Fruit fly (Drosophila melanogaster) whole organism, embryonic: ENCODE data around the gene CG31038.

ENCODE experiments used
- CG1024 ChIP-seq: fragments of 200-800 bp; sonication (Bioruptor generic); IDR thresholded peaks from 2 replicates; pipeline ENCODE4 v1.3.6; 2022; ENCODE audit warnings: missing biosample characterization, missing genetic modification characterization
- CG10565 ChIP-seq: fragments of 200-800 bp; sonication (Bioruptor generic); optimal IDR thresholded peaks from 3 replicates; lab custom pipeline; 2016; ENCODE audit warnings: missing biosample characterization, mild to moderate bottlenecking, missing genetic modification characterization
- CG10979 ChIP-seq: fragments of 200-800 bp; sonication (Bioruptor generic); optimal IDR thresholded peaks from 2 replicates; lab custom pipeline; 2018; ENCODE audit warnings: missing biosample characterization, mild to moderate bottlenecking, missing genetic modification characterization, moderate library complexity
- CG11695 ChIP-seq: fragments of 200-800 bp; sonication (Bioruptor generic); IDR thresholded peaks from 3 replicates; pipeline ENCODE4 v1.3.6; 2022; ENCODE audit warnings: missing biosample characterization, missing genetic modification characterization
- CG13123 ChIP-seq: fragments of 200-800 bp; sonication (Bioruptor generic); optimal IDR thresholded peaks from 2 replicates; lab custom pipeline; 2016; ENCODE audit warnings: missing biosample characterization, missing genetic modification characterization
- CG14014 ChIP-seq: fragments of 200-800 bp; sonication (Bioruptor generic); IDR thresholded peaks from 2 replicates; pipeline ENCODE4 v1.3.6; 2022; ENCODE audit warnings: missing biosample characterization, missing genetic modification characterization
- CG17359 ChIP-seq: fragments of 200-800 bp; sonication (Bioruptor generic); optimal IDR thresholded peaks from 3 replicates; lab custom pipeline; 2018; ENCODE audit warnings: missing biosample characterization, mild to moderate bottlenecking, missing genetic modification characterization, moderate library complexity
- CG17829 ChIP-seq: fragments of 200-800 bp; optimal IDR thresholded peaks from 2 replicates; lab custom pipeline; 2019; ENCODE audit warnings: missing biosample characterization, mild to moderate bottlenecking, missing genetic modification characterization, moderate library complexity
- CG18599 ChIP-seq: fragments of 200-800 bp; sonication (Bioruptor generic); optimal IDR thresholded peaks from 3 replicates; lab custom pipeline; 2017; ENCODE audit warnings: missing biosample characterization, missing genetic modification characterization, mild to moderate bottlenecking, moderate library complexity, missing genetic modification reagents
- CG18764 ChIP-seq: fragments of 200-800 bp; sonication (Bioruptor generic); optimal IDR thresholded peaks from 3 replicates; lab custom pipeline; 2016; ENCODE audit warnings: missing biosample characterization, missing genetic modification characterization
- CG2120 ChIP-seq: fragments of 200-800 bp; sonication (Bioruptor generic); optimal IDR thresholded peaks from 3 replicates; lab custom pipeline; 2016; ENCODE audit warnings: missing biosample characterization, missing genetic modification characterization
- CG3065 ChIP-seq: fragments of 200-800 bp; sonication (Bioruptor generic); optimal IDR thresholded peaks from 2 replicates; lab custom pipeline; 2016; ENCODE audit warnings: missing biosample characterization, missing genetic modification characterization
- CG3163 ChIP-seq: fragments of 200-800 bp; sonication (Bioruptor generic); optimal IDR thresholded peaks from 3 replicates; lab custom pipeline; 2016; ENCODE audit warnings: missing biosample characterization, missing genetic modification characterization
- CG32772 ChIP-seq: fragments of 200-800 bp; sonication (Bioruptor generic); IDR thresholded peaks from 2 replicates; pipeline ENCODE4 v1.3.6; 2022; ENCODE audit warnings: missing biosample characterization, missing genetic modification characterization
- CG3838 ChIP-seq: fragments of 200-800 bp; sonication (Bioruptor generic); optimal IDR thresholded peaks from 3 replicates; lab custom pipeline; 2016; ENCODE audit warnings: missing biosample characterization, missing genetic modification characterization
- CG4404 ChIP-seq: fragments of 200-800 bp; sonication (Bioruptor generic); IDR thresholded peaks from 2 replicates; pipeline ENCODE4 v1.3.6; 2022; ENCODE audit warnings: missing biosample characterization, missing genetic modification characterization
- CG4730 ChIP-seq: fragments of 200-800 bp; sonication (Bioruptor generic); IDR thresholded peaks from 2 replicates; pipeline ENCODE4 v1.3.6; 2022; ENCODE audit warnings: missing biosample characterization, missing genetic modification characterization
- CG6813 ChIP-seq: fragments of 200-800 bp; sonication (Bioruptor generic); optimal IDR thresholded peaks from 2 replicates; lab custom pipeline; 2017; ENCODE audit warnings: missing biosample characterization, missing genetic modification characterization, mild to moderate bottlenecking, moderate library complexity, missing genetic modification reagents
- CG7839 ChIP-seq: fragments of 200-800 bp; sonication (Bioruptor generic); optimal IDR thresholded peaks from 3 replicates; lab custom pipeline; 2018; ENCODE audit warnings: missing biosample characterization, mild to moderate bottlenecking, missing genetic modification characterization, moderate library complexity
- CG8359 ChIP-seq: fragments of 200-800 bp; sonication (Bioruptor generic); optimal IDR thresholded peaks from 2 replicates; lab custom pipeline; 2017; ENCODE audit warnings: missing biosample characterization, mild to moderate bottlenecking, missing genetic modification characterization, borderline replicate concordance
- CG9797 ChIP-seq: fragments of 200-800 bp; sonication (Bioruptor generic); optimal IDR thresholded peaks from 3 replicates; lab custom pipeline; 2018; ENCODE audit warnings: missing biosample characterization, mild to moderate bottlenecking, missing genetic modification characterization
- CG9817 ChIP-seq: fragments of 200-800 bp; sonication (Bioruptor generic); optimal IDR thresholded peaks from 2 replicates; lab custom pipeline; 2018; ENCODE audit warnings: missing biosample characterization, mild to moderate bottlenecking, missing genetic modification characterization, moderate library complexity
- Chrac-16 ChIP-seq: fragments of 200-800 bp; sonication (Bioruptor generic); optimal IDR thresholded peaks from 3 replicates; lab custom pipeline; 2016; ENCODE audit warnings: missing biosample characterization, missing genetic modification characterization
- CrebB ChIP-seq: fragments of 200-800 bp; sonication (Bioruptor generic); optimal IDR thresholded peaks from 3 replicates; lab custom pipeline; 2018; ENCODE audit warnings: missing biosample characterization, mild to moderate bottlenecking, missing genetic modification characterization
- Dbx ChIP-seq: fragments of 200-800 bp; sonication (Bioruptor generic); IDR thresholded peaks from 3 replicates; pipeline ENCODE4 v1.3.6; 2022; ENCODE audit warnings: missing biosample characterization, missing genetic modification characterization
- Dfd ChIP-seq, 2 experiments: fragments of >200 bp; optimal IDR thresholded peaks; 2 replicates each; lab custom pipeline; 2017; ENCODE audit warnings: missing biosample characterization in 2 of 2, missing genetic modification characterization in 2 of 2
- GATAe ChIP-seq: fragments of 200-800 bp; sonication (Bioruptor generic); conservative IDR thresholded peaks from 2 replicates; pipeline ENCODE4 v1.3.6; 2022; ENCODE audit warnings: missing biosample characterization, missing genetic modification characterization
- Hr51 ChIP-seq, 2 experiments: fragments of 200-800 bp; sonication (Bioruptor generic); optimal IDR thresholded peaks; 2 replicates in 1 of 2; 3 replicates in 1 of 2; lab custom pipeline; 2016 to 2018; ENCODE audit warnings: missing biosample characterization in 2 of 2, missing genetic modification characterization in 2 of 2, mild to moderate bottlenecking in 1 of 2, moderate library complexity in 1 of 2
- Max ChIP-seq: fragments of 200-800 bp; sonication (Bioruptor generic); optimal IDR thresholded peaks from 2 replicates; lab custom pipeline; 2016; ENCODE audit warnings: missing biosample characterization, mild to moderate bottlenecking, missing genetic modification characterization
- Neu2 ChIP-seq: fragments of 200-800 bp; sonication (Bioruptor generic); optimal IDR thresholded peaks from 3 replicates; lab custom pipeline; 2016; ENCODE audit warnings: missing biosample characterization, missing genetic modification characterization, borderline replicate concordance
- Pdp1 ChIP-seq, 2 experiments: fragments of 200-800 bp; sonication (Bioruptor generic); optimal IDR thresholded peaks; 3 replicates each; lab custom pipeline; 2016; ENCODE audit warnings: missing biosample characterization in 2 of 2, missing genetic modification characterization in 2 of 2, mild to moderate bottlenecking in 1 of 2, moderate library complexity in 1 of 2
- Sry-β ChIP-seq: fragments of 200-800 bp; sonication (Bioruptor generic); optimal IDR thresholded peaks from 2 replicates; lab custom pipeline; 2018; ENCODE audit warnings: missing biosample characterization, mild to moderate bottlenecking, missing genetic modification characterization, moderate library complexity
- cg ChIP-seq: fragments of 200-800 bp; sonication (Bioruptor generic); optimal IDR thresholded peaks from 3 replicates; lab custom pipeline; 2019; ENCODE audit warnings: missing biosample characterization, mild to moderate bottlenecking, missing genetic modification characterization, moderate library complexity
- dpn ChIP-seq, 2 experiments: fragments of 200-800 bp; sonication (Bioruptor generic); optimal IDR thresholded peaks; 3 replicates each; lab custom pipeline; 2016; ENCODE audit warnings: missing biosample characterization in 2 of 2, missing genetic modification characterization in 2 of 2
- en ChIP-seq: fragments of 200-800 bp; sonication (Bioruptor generic); optimal IDR thresholded peaks from 2 replicates; lab custom pipeline; 2016; ENCODE audit warnings: missing biosample characterization, missing genetic modification characterization
- eve ChIP-seq, 2 experiments: fragments of >200 bp; optimal IDR thresholded peaks; 2 replicates each; lab custom pipeline; 2017; ENCODE audit warnings: missing biosample characterization in 2 of 2, missing genetic modification characterization in 2 of 2
- fd96Cb ChIP-seq: fragments of 200-800 bp; sonication (Bioruptor generic); optimal IDR thresholded peaks from 2 replicates; lab custom pipeline; 2018; ENCODE audit warnings: missing biosample characterization, mild to moderate bottlenecking, missing genetic modification characterization, moderate library complexity
- grau ChIP-seq: fragments of 200-800 bp; optimal IDR thresholded peaks from 3 replicates; lab custom pipeline; 2019; ENCODE audit warnings: missing biosample characterization, mild to moderate bottlenecking, missing genetic modification characterization, moderate library complexity
- insv ChIP-seq, 2 experiments: fragments of 200-800 bp; sonication (Bioruptor generic); optimal IDR thresholded peaks; 3 replicates each; lab custom pipeline; 2016 to 2018; ENCODE audit warnings: missing biosample characterization in 2 of 2, missing genetic modification characterization in 2 of 2
- inv ChIP-seq: fragments of 200-800 bp; sonication (Bioruptor generic); IDR thresholded peaks from 2 replicates; pipeline ENCODE4 v1.3.6; 2022; ENCODE audit warnings: missing biosample characterization, missing genetic modification characterization; ENCODE audit not compliant: partially characterized antibody
- knrl ChIP-seq: fragments of 200-800 bp; sonication (Bioruptor generic); IDR thresholded peaks from 3 replicates; pipeline ENCODE4 v1.3.6; 2022; ENCODE audit warnings: missing biosample characterization, missing genetic modification characterization; ENCODE audit not compliant: partially characterized antibody
- luna ChIP-seq: fragments of 200-800 bp; sonication (Bioruptor generic); optimal IDR thresholded peaks from 2 replicates; lab custom pipeline; 2016; ENCODE audit warnings: missing biosample characterization, missing genetic modification characterization
- odd ChIP-seq: fragments of 200-800 bp; sonication (Bioruptor generic); optimal IDR thresholded peaks from 2 replicates; lab custom pipeline; 2017; ENCODE audit warnings: missing biosample characterization, mild to moderate bottlenecking, missing genetic modification characterization
- pros ChIP-seq: fragments of 200-800 bp; sonication (Bioruptor generic); optimal IDR thresholded peaks from 3 replicates; lab custom pipeline; 2019; ENCODE audit warnings: missing biosample characterization, mild to moderate bottlenecking, missing genetic modification characterization, moderate library complexity
- ranshi ChIP-seq: fragments of 200-800 bp; sonication (Bioruptor generic); IDR thresholded peaks from 2 replicates; pipeline ENCODE4 v1.3.6; 2022; ENCODE audit warnings: missing biosample characterization, missing genetic modification characterization
- schlank ChIP-seq: fragments of 200-800 bp; sonication (Bioruptor generic); optimal IDR thresholded peaks from 2 replicates; lab custom pipeline; 2018; ENCODE audit warnings: missing biosample characterization, mild to moderate bottlenecking, missing genetic modification characterization
- sim ChIP-seq: fragments of 200-800 bp; sonication (Bioruptor generic); IDR thresholded peaks from 2 replicates; pipeline ENCODE4 v1.3.6; 2022; ENCODE audit warnings: missing biosample characterization, missing genetic modification characterization
- slou ChIP-seq: fragments of 200-800 bp; sonication (Bioruptor generic); optimal IDR thresholded peaks from 3 replicates; lab custom pipeline; 2016; ENCODE audit warnings: missing biosample characterization, missing genetic modification characterization
- sqz ChIP-seq: fragments of 200-800 bp; sonication (Bioruptor generic); optimal IDR thresholded peaks from 3 replicates; lab custom pipeline; 2018; ENCODE audit warnings: missing biosample characterization, mild to moderate bottlenecking, missing genetic modification characterization
- toy ChIP-seq: fragments of 200-800 bp; sonication (Bioruptor generic); IDR thresholded peaks from 2 replicates; pipeline ENCODE4 v1.3.6; 2022; ENCODE audit warnings: missing biosample characterization, missing genetic modification characterization

Gene CG31038

dm6 chr3R:29894393-29894792 is 17.5 kb downstream of the CG31038 start (continued):
- 0 out of 2 replicates have a peak, but pooled peaks have one; percentile 30 for TF ChIP-seq toy (GFP tag; lab: Robert Waterston, UW)
- TF ChIP-seq luna (GFP tag; lab: Kevin White, UChicago) = no peak
- no peak for TF ChIP-seq sim (GFP tag; lab: Robert Waterston, UW)
- peak; percentile 63; the same call in 1 of the 2 replicates for TF ChIP-seq CG14014 (GFP tag; lab: Robert Waterston, UW)
- peak; percentile 13; the same call in 1 of the 2 replicates for TF ChIP-seq ranshi (GFP tag; lab: Robert Waterston, UW)
- TF ChIP-seq grau (tag; lab: Kevin White, UChicago) = peak; percentile 79
- no peak for TF ChIP-seq CG18764
- TF ChIP-seq fd96Cb (tag; lab: Kevin White, UChicago) = peak; percentile 53
- TF ChIP-seq eve (GFP tag; optimal IDR thresholded peaks at IDR 0.05; lab: Kevin White, UChicago) = peak in 1 of 2 experiments; percentile 57
- TF ChIP-seq inv (GFP tag; lab: Robert Waterston, UW) = no peak
- TF ChIP-seq CG13123 = no peak
- TF ChIP-seq CG4404 (GFP tag; lab: Robert Waterston, UW) = peak; percentile 32; the same call in 1 of the 2 replicates
- TF ChIP-seq en = no peak
- TF ChIP-seq slou (GFP tag; lab: Kevin White, UChicago) = peak; percentile 24
- TF ChIP-seq CG9817 (tag; lab: Kevin White, UChicago) = peak; percentile 64
- TF ChIP-seq CG3838 = no peak
- TF ChIP-seq CG7839 = peak; percentile 73
- TF ChIP-seq CG2120 = peak; percentile 65
- TF ChIP-seq Max (GFP tag; lab: Kevin White, UChicago) = peak; percentile 2
- peak; percentile 60 to 64 for TF ChIP-seq dpn (GFP tag; optimal IDR thresholded peaks at IDR 0.05; lab: Kevin White, UChicago)
- no peak for TF ChIP-seq Neu2 (GFP tag; lab: Kevin White, UChicago)
- no peak for TF ChIP-seq GATAe
- peak; percentile 18 for TF ChIP-seq CG10979 (tag; lab: Kevin White, UChicago)
- no peak for TF ChIP-seq CG10565
- TF ChIP-seq CG3065 (GFP tag; lab: Kevin White, UChicago) = no peak
- TF ChIP-seq insv (GFP tag; optimal IDR thresholded peaks at IDR 0.05; lab: Kevin White, UChicago) = no peak
- TF ChIP-seq Pdp1 (GFP tag; optimal IDR thresholded peaks at IDR 0.05; lab: Kevin White, UChicago) = peak; percentile 18 to 35
- TF ChIP-seq CG6813 (GFP tag; lab: Kevin White, UChicago) = peak; percentile 11
- TF ChIP-seq knrl (GFP tag; lab: Robert Waterston, UW) = no peak
- TF ChIP-seq Hr51 (GFP tag; optimal IDR thresholded peaks at IDR 0.05; lab: Kevin White, UChicago) = peak in 1 of 2 experiments; percentile 79
- peak; percentile 7 for TF ChIP-seq Chrac-16 (GFP tag; lab: Kevin White, UChicago)
- TF ChIP-seq CG11695 = peak; percentile 73
- peak; percentile 61 for TF ChIP-seq CG17359 (tag; lab: Kevin White, UChicago)
- TF ChIP-seq Sry-β (GFP tag; lab: Kevin White, UChicago) = no peak
- TF ChIP-seq Dfd (GFP tag; optimal IDR thresholded peaks at IDR 0.05; lab: Kevin White, UChicago) = no peak
- TF ChIP-seq CG9797 = no peak
- peak; percentile 18 for TF ChIP-seq schlank (tag; lab: Kevin White, UChicago)
- TF ChIP-seq CrebB = no peak
- no peak for TF ChIP-seq sqz (GFP tag; lab: Kevin White, UChicago)
- no peak for TF ChIP-seq CG32772 (GFP tag; lab: Robert Waterston, UW)
- peak; percentile 62 for TF ChIP-seq CG18599 (GFP tag; lab: Kevin White, UChicago)
- peak; percentile 20 for TF ChIP-seq odd (GFP tag; lab: Kevin White, UChicago)
- TF ChIP-seq CG3163 = no peak
- peak; percentile 32 for TF ChIP-seq CG17829 (tag; lab: Kevin White, UChicago)
- TF ChIP-seq CG8359 (GFP tag; lab: Kevin White, UChicago) = no peak
- TF ChIP-seq pros (GFP tag; lab: Kevin White, UChicago) = no peak
- TF ChIP-seq Dbx = peak; percentile 71
- TF ChIP-seq CG4730 (GFP tag; lab: Robert Waterston, UW) = peak; percentile 31; the same call in 1 of the 2 replicates
- no peak for TF ChIP-seq cg (GFP tag; lab: Kevin White, UChicago)
- TF ChIP-seq CG1024 (GFP tag; lab: Robert Waterston, UW) = no peak
